Fruit fly (Drosophila melanogaster) whole organism, pupa: Measurements from ENCODE around the gene CG4789.

ENCODE experiments used
- CG17806 ChIP-seq: fragments of 200-800 bp; sonication (Bioruptor generic); optimal IDR thresholded peaks from 2 replicates; lab custom pipeline; 2018; ENCODE audit warnings: missing biosample characterization, mild to moderate bottlenecking, missing genetic modification characterization, moderate library complexity
- CG34367 ChIP-seq: fragments of 200-800 bp; sonication (Bioruptor generic); optimal IDR thresholded peaks from 2 replicates; lab custom pipeline; 2018; ENCODE audit warnings: missing biosample characterization, mild to moderate bottlenecking, missing genetic modification characterization
- CG4496 ChIP-seq: fragments of 200-800 bp; sonication (Bioruptor generic); IDR thresholded peaks from 3 replicates; pipeline ENCODE4 v1.3.6; 2022; ENCODE audit warnings: missing biosample characterization, missing genetic modification characterization
- CG8301 ChIP-seq: fragments of 200-800 bp; sonication (Bioruptor generic); optimal IDR thresholded peaks from 2 replicates; lab custom pipeline; 2018; ENCODE audit warnings: missing biosample characterization, mild to moderate bottlenecking, missing genetic modification characterization
- D1 ChIP-seq: fragments of 200-800 bp; sonication (Bioruptor generic); optimal IDR thresholded peaks from 2 replicates; lab custom pipeline; 2018; ENCODE audit warnings: missing biosample characterization, mild to moderate bottlenecking, missing genetic modification characterization, moderate library complexity
- EcR ChIP-seq: fragments of 200-800 bp; sonication (Bioruptor generic); optimal IDR thresholded peaks from 3 replicates; lab custom pipeline; 2019; ENCODE audit warnings: missing biosample characterization, missing genetic modification characterization, mild to moderate bottlenecking, moderate library complexity, missing genetic modification reagents
- Ets98B ChIP-seq: fragments of 200-800 bp; sonication (Bioruptor generic); IDR thresholded peaks from 2 replicates; pipeline ENCODE4 v1.3.6; 2022; ENCODE audit warnings: missing biosample characterization, missing genetic modification characterization
- Pif1A ChIP-seq: fragments of 200-800 bp; sonication (Bioruptor generic); optimal IDR thresholded peaks from 3 replicates; lab custom pipeline; 2016; ENCODE audit warnings: missing biosample characterization, missing genetic modification characterization
- Snoo ChIP-seq: fragments of 200-800 bp; sonication (Bioruptor generic); optimal IDR thresholded peaks from 3 replicates; lab custom pipeline; 2017; ENCODE audit warnings: missing biosample characterization, mild to moderate bottlenecking, missing genetic modification characterization, inconsistent platforms
- rn ChIP-seq: fragments of 200-800 bp; sonication (Bioruptor generic); IDR thresholded peaks from 2 replicates; pipeline ENCODE4 v1.3.6; 2022; ENCODE audit warnings: missing biosample characterization, missing genetic modification characterization

dm6 chrX:16813226-16813625, 12.5 kb downstream of the CG4789 start:
- no peak for TF ChIP-seq CG8301 (tag; lab: Kevin White, UChicago)
- TF ChIP-seq CG4496 = no peak
- no peak for TF ChIP-seq EcR (GFP tag; lab: Kevin White, UChicago)
- no peak for TF ChIP-seq Snoo (tag; lab: Kevin White, UChicago)
- no peak for TF ChIP-seq Ets98B (GFP tag; lab: Robert Waterston, UW)
- TF ChIP-seq CG17806 (tag; lab: Kevin White, UChicago) = no peak
- TF ChIP-seq rn (GFP tag; lab: Robert Waterston, UW) = no peak
- no peak for TF ChIP-seq CG34367 (tag; lab: Kevin White, UChicago)
- TF ChIP-seq Pif1A (GFP tag; lab: Kevin White, UChicago) = no peak
- peak; percentile 18 for TF ChIP-seq D1 (tag; lab: Kevin White, UChicago)
